Fruit fly (Drosophila melanogaster) S2 (cell line): ENCODE results near the gene CG14402.

Experiments
- CG8478 ChIP-seq: fragments of >200 bp; optimal IDR thresholded peaks from 2 replicates; lab custom pipeline; 2018
- CTCF ChIP-seq, 2 experiments: fragments of >200 bp; optimal IDR thresholded peaks; 2 replicates each; lab custom pipeline; 2018

DNA sequence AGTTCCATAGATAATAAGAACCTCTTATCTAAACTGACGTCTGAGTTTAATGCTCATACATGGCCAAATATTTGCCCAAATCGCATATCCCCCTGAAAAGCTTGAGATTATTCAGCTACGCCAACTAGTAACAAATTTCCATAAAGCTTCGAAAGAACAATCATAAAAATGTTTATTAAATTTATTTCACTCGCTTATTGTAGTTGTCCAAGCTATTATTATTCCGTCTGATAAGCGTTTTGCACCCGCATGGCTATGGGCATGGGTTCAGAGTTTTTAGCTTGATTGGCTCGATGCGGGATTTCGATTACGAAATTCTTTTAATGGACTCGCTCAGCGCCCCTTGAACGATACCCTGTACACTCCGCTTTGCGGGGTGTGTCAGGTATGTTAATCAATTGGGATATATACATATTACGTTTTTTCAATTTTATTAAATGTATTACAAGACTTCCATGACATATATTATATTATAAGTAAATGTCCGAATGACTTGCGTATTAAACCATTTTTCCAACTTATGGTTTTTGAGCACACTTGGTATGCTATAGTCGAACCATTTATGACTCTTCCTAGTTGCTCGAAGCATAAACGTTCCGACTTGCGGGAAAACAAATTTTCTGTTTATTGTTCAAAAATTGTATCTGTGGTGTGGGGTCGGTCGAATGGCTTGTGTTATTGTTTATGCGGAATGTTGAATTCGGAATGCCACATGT lies 43.3 kb upstream of the CG14402 start:
- TF ChIP-seq CG8478 (no peak), CTCF (optimal IDR thresholded peaks at IDR 0.05; lab: Kevin White, UChicago) (no peak)
